Fruit fly (Drosophila melanogaster) whole organism, adult: ENCODE data around the gene Dus1.

Experiments used
- CG11617 ChIP-seq: fragments of 200-800 bp; sonication (Bioruptor generic); optimal IDR thresholded peaks from 2 replicates; lab custom pipeline; 2017; ENCODE audit warnings: mild to moderate bottlenecking, missing biosample characterization, missing genetic modification reagents, missing genetic modification characterization
- CG12768 ChIP-seq: fragments of 200-800 bp; sonication (Bioruptor generic); optimal IDR thresholded peaks from 2 replicates; lab custom pipeline; 2017; ENCODE audit warnings: missing biosample characterization, missing genetic modification characterization, mild to moderate bottlenecking, moderate library complexity, missing genetic modification reagents
- CG14711 ChIP-seq: fragments of 200-800 bp; sonication (Bioruptor generic); optimal IDR thresholded peaks from 2 replicates; lab custom pipeline; 2018; ENCODE audit warnings: missing biosample characterization, mild to moderate bottlenecking, missing genetic modification characterization, moderate library complexity
- CG1620 ChIP-seq: fragments of 200-800 bp; sonication (Bioruptor generic); optimal IDR thresholded peaks from 2 replicates; lab custom pipeline; 2016; ENCODE audit warnings: missing biosample characterization, missing genetic modification characterization
- CG33017 ChIP-seq: fragments of 200-800 bp; sonication (Bioruptor generic); optimal IDR thresholded peaks from 2 replicates; lab custom pipeline; 2018; ENCODE audit warnings: missing biosample characterization, mild to moderate bottlenecking, missing genetic modification characterization, moderate library complexity
- CG5204 ChIP-seq: fragments of 200-800 bp; sonication (Bioruptor generic); optimal IDR thresholded peaks from 2 replicates; lab custom pipeline; 2016; ENCODE audit warnings: missing biosample characterization, missing genetic modification characterization
- CG7045 ChIP-seq: fragments of 200-800 bp; sonication (Bioruptor generic); optimal IDR thresholded peaks from 2 replicates; lab custom pipeline; 2017; ENCODE audit warnings: missing biosample characterization, mild to moderate bottlenecking, missing genetic modification characterization
- CG7101 ChIP-seq: fragments of 200-800 bp; sonication (Bioruptor generic); optimal IDR thresholded peaks from 2 replicates; lab custom pipeline; 2018; ENCODE audit warnings: missing biosample characterization, mild to moderate bottlenecking, missing genetic modification characterization, moderate library complexity
- Clk ChIP-seq: fragments of 200-800 bp; sonication (Bioruptor generic); optimal IDR thresholded peaks from 2 replicates; lab custom pipeline; 2017; ENCODE audit warnings: missing biosample characterization, missing genetic modification characterization
- Crg-1 ChIP-seq: fragments of 200-800 bp; sonication (Bioruptor generic); optimal IDR thresholded peaks from 2 replicates; lab custom pipeline; 2016; ENCODE audit warnings: missing biosample characterization, missing genetic modification characterization
- Hr96 ChIP-seq: fragments of 200-800 bp; sonication (Bioruptor generic); optimal IDR thresholded peaks from 2 replicates; lab custom pipeline; 2016; ENCODE audit warnings: missing biosample characterization, missing genetic modification characterization
- Mnt ChIP-seq: fragments of 200-800 bp; sonication (Bioruptor generic); optimal IDR thresholded peaks from 2 replicates; lab custom pipeline; 2016; ENCODE audit warnings: missing biosample characterization, mild to moderate bottlenecking, missing genetic modification characterization
- bab1 ChIP-seq: fragments of 200-800 bp; sonication (Bioruptor generic); optimal IDR thresholded peaks from 3 replicates; lab custom pipeline; 2019; ENCODE audit warnings: missing biosample characterization, mild to moderate bottlenecking, missing genetic modification characterization, moderate library complexity
- cic ChIP-seq: fragments of 200-800 bp; sonication (Bioruptor generic); optimal IDR thresholded peaks from 2 replicates; lab custom pipeline; 2017; ENCODE audit warnings: missing biosample characterization, mild to moderate bottlenecking, missing genetic modification characterization, moderate library complexity
- cnc ChIP-seq, 2 experiments: fragments of >200 bp; optimal IDR thresholded peaks; 2 replicates each; lab custom pipeline; 2017
- kay ChIP-seq: fragments of 200-800 bp; sonication (Bioruptor generic); peaks from one replicate; lab custom pipeline; 2016; ENCODE audit warnings: missing biosample characterization, missing genetic modification characterization, borderline replicate concordance
- ovo ChIP-seq: fragments of 200-800 bp; sonication (Bioruptor generic); optimal IDR thresholded peaks from 2 replicates; lab custom pipeline; 2016; ENCODE audit warnings: missing biosample characterization, missing genetic modification characterization
- pad ChIP-seq: fragments of 200-800 bp; sonication (Bioruptor generic); optimal IDR thresholded peaks from 3 replicates; lab custom pipeline; 2017; ENCODE audit warnings: missing biosample characterization, missing genetic modification characterization, mild to moderate bottlenecking, moderate library complexity, missing genetic modification reagents
- tj ChIP-seq: fragments of 200-800 bp; sonication (Bioruptor generic); optimal IDR thresholded peaks from 3 replicates; lab custom pipeline; 2017; ENCODE audit warnings: missing biosample characterization, mild to moderate bottlenecking, missing genetic modification characterization, moderate library complexity
- toe ChIP-seq: fragments of 200-800 bp; sonication (Bioruptor generic); optimal IDR thresholded peaks from 2 replicates; lab custom pipeline; 2016; ENCODE audit warnings: missing biosample characterization, missing genetic modification characterization

The Dus1 gene

DNA sequence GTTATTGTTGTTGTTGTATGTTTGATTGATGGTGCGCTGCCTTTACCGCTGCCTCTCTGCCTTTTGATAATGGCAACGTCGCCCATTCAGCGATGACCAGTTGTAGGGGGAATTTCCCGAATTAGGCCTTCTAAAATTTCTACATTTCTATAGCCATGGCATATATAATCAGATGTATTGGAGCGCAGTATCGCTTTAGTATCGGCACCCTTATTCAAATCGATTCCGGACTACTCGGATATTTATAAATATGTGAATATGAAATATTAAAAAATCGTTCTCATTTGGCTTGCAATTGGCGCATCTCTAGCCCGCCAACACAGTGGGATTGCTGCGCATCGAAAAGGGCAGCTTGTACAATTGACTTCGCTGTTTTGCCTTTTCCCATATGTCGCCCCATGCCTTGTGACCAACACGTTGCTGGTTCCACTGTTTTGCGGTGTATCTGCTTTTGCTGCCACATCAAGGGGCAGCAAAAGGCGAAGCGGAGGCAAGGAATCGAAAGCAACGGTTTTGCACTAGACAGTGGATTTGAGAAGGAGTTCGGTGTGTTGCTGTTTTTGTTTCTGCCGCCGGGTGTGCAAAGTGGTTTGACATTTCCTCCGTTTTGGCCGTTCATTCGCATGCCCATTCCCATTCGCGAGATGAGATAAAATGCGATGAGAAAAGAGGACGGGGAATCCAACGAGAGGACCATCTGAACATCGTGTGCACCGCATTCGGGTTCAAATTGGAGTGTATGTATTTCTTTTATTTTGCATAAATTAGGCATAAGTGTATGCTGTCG, 46.8 kb downstream of the Dus1 start:
- TF ChIP-seq CG7045 (no peak), CG5204 (GFP tag; lab: Kevin White, UChicago) (peak; percentile 8), CG12768 (GFP tag; lab: Kevin White, UChicago) (peak; percentile 13)

DNA sequence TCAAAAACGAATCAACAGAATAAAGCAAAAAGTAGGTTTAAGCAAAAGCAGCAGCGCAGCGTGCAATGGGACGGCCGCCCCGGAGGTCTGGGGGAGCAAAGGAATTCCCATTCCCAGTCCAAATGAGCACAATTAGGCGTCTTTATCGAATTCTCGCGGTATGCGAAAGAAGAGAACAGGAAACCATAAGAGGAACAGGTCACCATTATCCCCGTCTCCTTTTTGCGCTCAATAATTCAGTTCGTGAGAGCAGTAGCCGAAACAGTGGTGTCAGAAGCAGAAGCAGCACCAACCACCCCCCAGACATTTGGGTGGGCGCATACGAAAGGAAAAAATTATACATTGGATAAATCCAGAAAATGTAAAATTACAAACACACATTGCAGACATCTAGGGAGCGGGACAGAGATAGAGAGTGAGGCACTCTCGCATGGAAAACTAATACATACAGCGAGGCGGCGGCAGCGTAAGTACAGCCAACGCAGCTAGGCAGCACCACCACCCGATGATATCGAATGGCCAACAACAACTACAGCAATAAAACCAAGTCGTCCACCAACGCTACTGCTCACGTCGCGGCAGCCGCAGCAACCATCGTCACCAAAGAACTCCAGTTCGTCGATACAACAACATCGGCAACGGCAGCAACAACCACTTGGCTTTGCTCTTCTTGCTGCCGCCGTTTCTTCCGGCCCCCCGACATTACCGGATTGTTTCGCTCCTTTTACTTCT, 47.5 kb downstream of the Dus1 start:
- TF ChIP-seq CG12768 (GFP tag; lab: Kevin White, UChicago) (no peak), kay (no peak), cic (no peak), tj (GFP tag; lab: Kevin White, UChicago) (no peak), toe (GFP tag; lab: Kevin White, UChicago) (no peak), ovo (GFP tag; lab: Kevin White, UChicago) (no peak), CG11617 (GFP tag; lab: Kevin White, UChicago) (no peak), CG33017 (tag; lab: Kevin White, UChicago) (no peak), CG1620 (GFP tag; lab: Kevin White, UChicago) (no peak), Mnt (GFP tag; lab: Kevin White, UChicago) (no peak), CG7045 (no peak), bab1 (no peak), pad (no peak), CG7101 (no peak), CG14711 (tag; lab: Kevin White, UChicago) (no peak), Hr96 (GFP tag; lab: Kevin White, UChicago) (no peak), cnc (optimal IDR thresholded peaks at IDR 0.05; lab: Kevin White, UChicago) (no peak), Crg-1 (GFP tag; lab: Kevin White, UChicago) (no peak)

- TF ChIP-seq Clk (GFP tag; lab: Kevin White, UChicago), result no peak
- TF ChIP-seq pad, result no peak
- TF ChIP-seq tj (GFP tag; lab: Kevin White, UChicago), result no peak
- no peak for TF ChIP-seq CG12768 (GFP tag; lab: Kevin White, UChicago)
- peak; percentile 56 for TF ChIP-seq CG7101
- peak; percentile 22 for TF ChIP-seq bab1
- TF ChIP-seq CG33017 (tag; lab: Kevin White, UChicago), result peak; percentile 71
- peak; percentile 22 for TF ChIP-seq CG1620 (GFP tag; lab: Kevin White, UChicago)
- no peak for TF ChIP-seq CG5204 (GFP tag; lab: Kevin White, UChicago)
- TF ChIP-seq CG7045, result peak; percentile 46
- TF ChIP-seq toe (GFP tag; lab: Kevin White, UChicago), result peak; percentile 14
- TF ChIP-seq kay, result no peak
- TF ChIP-seq CG14711 (tag; lab: Kevin White, UChicago), result peak; percentile 54
- peak; percentile 48 for TF ChIP-seq CG11617 (GFP tag; lab: Kevin White, UChicago)
- TF ChIP-seq Mnt (GFP tag; lab: Kevin White, UChicago), result no peak
- TF ChIP-seq Crg-1 (GFP tag; lab: Kevin White, UChicago), result no peak
- no peak for TF ChIP-seq cnc (optimal IDR thresholded peaks at IDR 0.05; lab: Kevin White, UChicago)
- no peak for TF ChIP-seq cic
- no peak for TF ChIP-seq ovo (GFP tag; lab: Kevin White, UChicago)
- TF ChIP-seq Hr96 (GFP tag; lab: Kevin White, UChicago), result peak; percentile 34
Measured at dm6 chr2L:223351-223750, 48.2 kb downstream of the Dus1 start.

dm6 chr2L:222867-223266, 48.7 kb downstream of the Dus1 start:
- TF ChIP-seq Hr96 (GFP tag; lab: Kevin White, UChicago) (no peak), CG7045 (no peak), bab1 (no peak), cic (no peak), Mnt (GFP tag; lab: Kevin White, UChicago) (no peak), tj (GFP tag; lab: Kevin White, UChicago) (no peak), ovo (GFP tag; lab: Kevin White, UChicago) (no peak), Clk (GFP tag; lab: Kevin White, UChicago) (no peak), cnc (optimal IDR thresholded peaks at IDR 0.05; lab: Kevin White, UChicago) (no peak), Crg-1 (GFP tag; lab: Kevin White, UChicago) (no peak), CG14711 (tag; lab: Kevin White, UChicago) (no peak), pad (no peak), CG1620 (GFP tag; lab: Kevin White, UChicago) (no peak), CG12768 (GFP tag; lab: Kevin White, UChicago) (no peak), CG33017 (tag; lab: Kevin White, UChicago) (no peak), CG11617 (GFP tag; lab: Kevin White, UChicago) (no peak)

DNA sequence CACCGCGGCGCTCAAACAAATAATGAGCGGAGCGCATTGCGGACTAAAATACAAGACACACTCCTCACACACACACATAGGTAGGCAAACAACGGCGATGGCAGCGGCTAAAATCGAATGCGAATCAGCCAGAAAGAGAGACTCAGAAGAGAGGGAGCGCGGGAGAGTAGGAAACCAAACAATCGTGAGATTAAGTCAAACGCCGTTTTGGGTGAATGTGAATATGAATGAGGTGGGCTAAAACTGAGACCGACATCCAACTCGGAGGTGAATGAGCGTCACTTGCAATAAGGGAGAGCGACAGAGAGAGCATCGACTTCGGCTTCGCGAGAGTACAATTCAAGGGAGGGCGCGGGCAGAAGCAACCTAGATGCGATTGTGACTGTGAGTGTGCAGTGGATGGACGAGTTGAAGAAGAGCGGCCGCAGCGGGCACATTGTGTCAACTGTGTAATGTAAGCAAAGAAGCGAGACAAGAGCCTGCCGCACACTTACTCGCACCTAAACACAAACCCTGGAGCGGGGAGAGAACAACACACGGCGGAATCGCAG, 49.5 kb downstream of the Dus1 start:
- TF ChIP-seq Crg-1 (GFP tag; lab: Kevin White, UChicago) (peak; percentile 69), cic (peak; percentile 83), CG11617 (GFP tag; lab: Kevin White, UChicago) (no peak), CG7045 (peak; percentile 48), Mnt (GFP tag; lab: Kevin White, UChicago) (peak; percentile 37), ovo (GFP tag; lab: Kevin White, UChicago) (peak; percentile 51), Hr96 (GFP tag; lab: Kevin White, UChicago) (peak; percentile 42), CG12768 (GFP tag; lab: Kevin White, UChicago) (peak; percentile 67), CG1620 (GFP tag; lab: Kevin White, UChicago) (no peak), pad (peak; percentile 41), tj (GFP tag; lab: Kevin White, UChicago) (peak; percentile 32), CG7101 (peak; percentile 20), bab1 (peak; percentile 36), Clk (GFP tag; lab: Kevin White, UChicago) (no peak), cnc (optimal IDR thresholded peaks at IDR 0.05; lab: Kevin White, UChicago) (no peak)
